Worm (Caenorhabditis elegans): ENCODE results near the gene F53B1.9.
A peak's percentile ranks its signal among the peaks of the same experiment; 100 is the strongest.

F53B1.9 gene

DNA sequence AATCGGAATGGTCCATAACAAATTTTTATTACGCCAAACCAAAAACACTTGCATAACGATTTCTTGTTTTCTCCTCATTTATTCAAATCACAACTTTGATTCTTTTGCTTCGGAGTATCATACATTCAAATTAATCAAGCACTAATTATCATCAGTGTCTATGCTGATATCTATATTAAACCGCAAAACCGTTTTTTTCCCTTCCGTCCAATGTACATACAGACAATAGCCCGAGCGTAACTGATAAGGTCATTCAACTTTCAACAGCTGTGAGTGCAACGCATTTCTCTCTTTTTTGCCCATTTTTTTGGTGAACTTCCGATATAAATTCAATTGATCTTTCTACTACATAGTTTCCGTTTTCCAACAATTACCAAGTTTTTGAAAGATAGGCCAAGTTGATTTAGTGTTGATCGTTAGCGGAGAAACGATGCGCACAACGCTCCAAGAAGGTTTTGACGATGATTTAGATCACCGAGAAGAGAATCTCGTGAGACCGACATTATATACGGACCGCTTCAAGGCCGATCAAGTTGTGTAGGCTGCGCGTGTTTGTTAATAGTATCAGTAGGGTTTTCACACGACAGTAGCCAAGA, 46.2 kb upstream of the F53B1.9 start (continued):
- TF ChIP-seq lir-3 (tag; optimal IDR thresholded peaks at IDR 0.05; ENCODE audit: poor library complexity): no peak
- no peak for TF ChIP-seq rnt-1 (tag; optimal IDR thresholded peaks at IDR 0.05)
- TF ChIP-seq lin-39 (tag; optimal IDR thresholded peaks at IDR 0.05): no peak
- TF ChIP-seq grh-1 (GFP tag; IDR thresholded peaks at IDR 0.05): no peak
- no peak for TF ChIP-seq snpc-4 (tag; optimal IDR thresholded peaks at IDR 0.05)
- no peak for TF ChIP-seq mef-2 (tag; optimal IDR thresholded peaks at IDR 0.05)
- no peak for TF ChIP-seq zip-4 (GFP tag; optimal IDR thresholded peaks at IDR 0.05)
- TF ChIP-seq fkh-8 (tag; optimal IDR thresholded peaks at IDR 0.05): no peak
- TF ChIP-seq ztf-11 (tag; optimal IDR thresholded peaks at IDR 0.05): no peak
- no peak for TF ChIP-seq irx-1 (tag; optimal IDR thresholded peaks at IDR 0.05)
- TF ChIP-seq snu-23 (GFP tag; optimal IDR thresholded peaks at IDR 0.05): peak; percentile 33
- no peak for TF ChIP-seq nhr-11 (tag; optimal IDR thresholded peaks at IDR 0.05)
- TF ChIP-seq alr-1 (tag; optimal IDR thresholded peaks at IDR 0.05; ENCODE audit: borderline replicate concordance): no peak
- TF ChIP-seq C16A3.4 (tag; optimal IDR thresholded peaks at IDR 0.05): no peak
- no peak for TF ChIP-seq efl-1 (optimal IDR thresholded peaks at IDR 0.05)
- peak in 1 of 2 experiments; percentile 39 for TF ChIP-seq efl-1 (GFP tag; optimal IDR thresholded peaks at IDR 0.05 in 1 of 2)
- TF ChIP-seq tbx-2 (tag; optimal IDR thresholded peaks at IDR 0.05): peak; percentile 5
- no peak for TF ChIP-seq hlh-17 (GFP tag; optimal IDR thresholded peaks at IDR 0.05; ENCODE audit: borderline replicate concordance)
- no peak for TF ChIP-seq sox-4 (tag; optimal IDR thresholded peaks at IDR 0.05)
- TF ChIP-seq ceh-90 (tag; optimal IDR thresholded peaks at IDR 0.05): no peak
- TF ChIP-seq lin-35 (GFP tag; optimal IDR thresholded peaks at IDR 0.05): no peak
- no peak for TF ChIP-seq aly-2 (tag; optimal IDR thresholded peaks at IDR 0.05)
- no peak for TF ChIP-seq ces-1 (GFP tag; optimal IDR thresholded peaks at IDR 0.05)
- no peak for TF ChIP-seq fkh-4 (tag; optimal IDR thresholded peaks at IDR 0.05; ENCODE audit: borderline replicate concordance)
- peak; percentile 60 for TF ChIP-seq lin-14 (GFP tag; optimal IDR thresholded peaks at IDR 0.05)
- TF ChIP-seq nhr-85 (tag): peak; percentile 88
- no peak for TF ChIP-seq dpl-1 (GFP tag; optimal IDR thresholded peaks at IDR 0.05)
- no peak for TF ChIP-seq zag-1 (tag; optimal IDR thresholded peaks at IDR 0.05)
- 0 out of 2 replicates have a peak, but pooled peaks have one; percentile 3 for TF ChIP-seq nhr-19 (GFP tag; conservative IDR thresholded peaks at IDR 0.05)
- no peak for TF ChIP-seq dsc-1 (tag; optimal IDR thresholded peaks at IDR 0.05)
- peak in 5 of 6 experiments; percentile 44 to 72 (median 68) for TF ChIP-seq elt-3 (tag; optimal IDR thresholded peaks at IDR 0.05)
- peak; percentile 73 for TF ChIP-seq blmp-1 (tag; optimal IDR thresholded peaks at IDR 0.05)
- TF ChIP-seq fos-1 (tag; optimal IDR thresholded peaks at IDR 0.05): no peak
- no peak for TF ChIP-seq pqm-1 (tag; optimal IDR thresholded peaks at IDR 0.05)
- TF ChIP-seq ceh-63 (GFP tag; optimal IDR thresholded peaks at IDR 0.05): no peak
- TF ChIP-seq nhr-77 (tag; optimal IDR thresholded peaks at IDR 0.05): no peak
- TF ChIP-seq mab-9 (GFP tag; IDR thresholded peaks at IDR 0.05): no peak
- TF ChIP-seq jun-1 (tag; optimal IDR thresholded peaks at IDR 0.05): no peak
- no peak for TF ChIP-seq vab-15 (tag; optimal IDR thresholded peaks at IDR 0.05)
- no peak for TF ChIP-seq F16B12.6 (tag; optimal IDR thresholded peaks at IDR 0.05)
- no peak for TF ChIP-seq nhr-76 (tag; optimal IDR thresholded peaks at IDR 0.05)
- no peak for TF ChIP-seq skn-1 (tag; optimal IDR thresholded peaks at IDR 0.05)
- no peak for TF ChIP-seq nhr-47 (tag; optimal IDR thresholded peaks at IDR 0.05)
- peak; percentile 54 for TF ChIP-seq nhr-90 (tag; optimal IDR thresholded peaks at IDR 0.05; ENCODE audit: poor library complexity)

Measured in whole organism, L1 larva.